Fruit fly (Drosophila melanogaster): ENCODE results near the gene CG43056.

The CG43056 gene

dm6 chr2L:4437487-4437886 lies at the start of gene CG43056:
Gene CG43056, plus strand, starts transcription at chr2L:4437787.
- no peak for TF ChIP-seq ttk (optimal IDR thresholded peaks at IDR 0.05)

- TF ChIP-seq insv (optimal IDR thresholded peaks at IDR 0.05) (no peak), psq (optimal IDR thresholded peaks at IDR 0.05) (no peak), ttk (optimal IDR thresholded peaks at IDR 0.05) (no peak), h (optimal IDR thresholded peaks at IDR 0.05) (no peak), Sin3A (optimal IDR thresholded peaks at IDR 0.05) (no peak), Myc (optimal IDR thresholded peaks at IDR 0.05) (no peak)
These were observed 49.6 kb upstream of the CG43056 start, which contains the start of gene Tps1 for dm6 chr2L:4388027-4388426. Gene Tps1, plus strand, starts transcription at chr2L:4388327.

dm6 chr2L:4389405-4390115 lies 48.0 kb upstream of the CG43056 start:
- TF ChIP-seq ttk (optimal IDR thresholded peaks at IDR 0.05) (no peak), psq (optimal IDR thresholded peaks at IDR 0.05) (no peak), insv (optimal IDR thresholded peaks at IDR 0.05) (no peak), Myc (optimal IDR thresholded peaks at IDR 0.05) (no peak), Sin3A (optimal IDR thresholded peaks at IDR 0.05) (no peak), h (optimal IDR thresholded peaks at IDR 0.05) (no peak)

- TF ChIP-seq psq (optimal IDR thresholded peaks at IDR 0.05) (no peak), Sin3A (optimal IDR thresholded peaks at IDR 0.05) (no peak), Myc (optimal IDR thresholded peaks at IDR 0.05) (no peak), ttk (optimal IDR thresholded peaks at IDR 0.05) (no peak), h (optimal IDR thresholded peaks at IDR 0.05) (no peak), insv (optimal IDR thresholded peaks at IDR 0.05) (no peak)
These were observed 43.7 kb upstream of the CG43056 start, which contains the start of gene CG3652 for dm6 chr2L:4393842-4394421. Gene CG3652, minus strand, starts transcription at chr2L:4393876.

dm6 chr2L:4400653-4401052 lies 36.9 kb upstream of the CG43056 start, which contains the start of gene CG33003:
Gene CG33003, plus strand, starts transcription at chr2L:4400953.
- no peak for TF ChIP-seq insv (optimal IDR thresholded peaks at IDR 0.05)
- no peak for TF ChIP-seq Sin3A (optimal IDR thresholded peaks at IDR 0.05)
- TF ChIP-seq ttk (optimal IDR thresholded peaks at IDR 0.05), result no peak
- TF ChIP-seq psq (optimal IDR thresholded peaks at IDR 0.05), result no peak
- no peak for TF ChIP-seq Myc (optimal IDR thresholded peaks at IDR 0.05)
- TF ChIP-seq h (optimal IDR thresholded peaks at IDR 0.05), result no peak

- TF ChIP-seq Sin3A (optimal IDR thresholded peaks at IDR 0.05), result no peak
- TF ChIP-seq ttk (optimal IDR thresholded peaks at IDR 0.05), result no peak
- TF ChIP-seq insv (optimal IDR thresholded peaks at IDR 0.05), result no peak
- no peak for TF ChIP-seq h (optimal IDR thresholded peaks at IDR 0.05)
- no peak for TF ChIP-seq psq (optimal IDR thresholded peaks at IDR 0.05)
- TF ChIP-seq Myc (optimal IDR thresholded peaks at IDR 0.05), result no peak
These were observed 34.5 kb upstream of the CG43056 start, which contains the start of gene Dim1 for dm6 chr2L:4403013-4403604. Gene Dim1, plus strand, starts transcription at chr2L:4403251.

dm6 chr2L:4410855-4411254 lies 26.7 kb upstream of the CG43056 start, which contains the start of gene CG43055:
Gene CG43055, plus strand, starts transcription at chr2L:4411155.
- TF ChIP-seq Sin3A (optimal IDR thresholded peaks at IDR 0.05), result no peak
- no peak for TF ChIP-seq ttk (optimal IDR thresholded peaks at IDR 0.05)
- no peak for TF ChIP-seq Myc (optimal IDR thresholded peaks at IDR 0.05)
- TF ChIP-seq h (optimal IDR thresholded peaks at IDR 0.05), result no peak
- no peak for TF ChIP-seq psq (optimal IDR thresholded peaks at IDR 0.05)
- TF ChIP-seq insv (optimal IDR thresholded peaks at IDR 0.05), result no peak

- TF ChIP-seq Myc (optimal IDR thresholded peaks at IDR 0.05) (no peak), psq (optimal IDR thresholded peaks at IDR 0.05) (no peak), h (optimal IDR thresholded peaks at IDR 0.05) (no peak)
These were observed 23.5 kb upstream of the CG43056 start for dm6 chr2L:4414059-4414458.

dm6 chr2L:4416089-4416488 lies 21.5 kb upstream of the CG43056 start:
- TF ChIP-seq h (optimal IDR thresholded peaks at IDR 0.05) (no peak), Sin3A (optimal IDR thresholded peaks at IDR 0.05) (no peak), psq (optimal IDR thresholded peaks at IDR 0.05) (no peak), ttk (optimal IDR thresholded peaks at IDR 0.05) (no peak), Myc (optimal IDR thresholded peaks at IDR 0.05) (no peak), insv (optimal IDR thresholded peaks at IDR 0.05) (no peak)

dm6 chr2L:4416903-4417302 lies 20.7 kb upstream of the CG43056 start:
- TF ChIP-seq ttk (optimal IDR thresholded peaks at IDR 0.05) (no peak), Myc (optimal IDR thresholded peaks at IDR 0.05) (no peak), psq (optimal IDR thresholded peaks at IDR 0.05) (no peak), h (optimal IDR thresholded peaks at IDR 0.05) (no peak)

- TF ChIP-seq psq (optimal IDR thresholded peaks at IDR 0.05), result no peak
- no peak for TF ChIP-seq Sin3A (optimal IDR thresholded peaks at IDR 0.05)
These were observed 19.6 kb upstream of the CG43056 start for dm6 chr2L:4417982-4418381.

- TF ChIP-seq Sin3A (optimal IDR thresholded peaks at IDR 0.05) (no peak), Myc (optimal IDR thresholded peaks at IDR 0.05) (no peak), ttk (optimal IDR thresholded peaks at IDR 0.05) (no peak), psq (optimal IDR thresholded peaks at IDR 0.05) (no peak), insv (optimal IDR thresholded peaks at IDR 0.05) (no peak), h (optimal IDR thresholded peaks at IDR 0.05) (no peak)
These were observed 18.8 kb upstream of the CG43056 start for dm6 chr2L:4418819-4419218.

dm6 chr2L:4422154-4422553 lies 15.4 kb upstream of the CG43056 start:
- no peak for TF ChIP-seq psq (optimal IDR thresholded peaks at IDR 0.05)
- TF ChIP-seq Sin3A (optimal IDR thresholded peaks at IDR 0.05), result no peak
- no peak for TF ChIP-seq ttk (optimal IDR thresholded peaks at IDR 0.05)
- TF ChIP-seq Myc (optimal IDR thresholded peaks at IDR 0.05), result no peak
- TF ChIP-seq h (optimal IDR thresholded peaks at IDR 0.05), result no peak
- TF ChIP-seq insv (optimal IDR thresholded peaks at IDR 0.05), result no peak

Measured in Kc167 (cell line).